Worm (Caenorhabditis elegans): Measurements from ENCODE around the gene ZK666.1.

The ZK666.1 gene

DNA sequence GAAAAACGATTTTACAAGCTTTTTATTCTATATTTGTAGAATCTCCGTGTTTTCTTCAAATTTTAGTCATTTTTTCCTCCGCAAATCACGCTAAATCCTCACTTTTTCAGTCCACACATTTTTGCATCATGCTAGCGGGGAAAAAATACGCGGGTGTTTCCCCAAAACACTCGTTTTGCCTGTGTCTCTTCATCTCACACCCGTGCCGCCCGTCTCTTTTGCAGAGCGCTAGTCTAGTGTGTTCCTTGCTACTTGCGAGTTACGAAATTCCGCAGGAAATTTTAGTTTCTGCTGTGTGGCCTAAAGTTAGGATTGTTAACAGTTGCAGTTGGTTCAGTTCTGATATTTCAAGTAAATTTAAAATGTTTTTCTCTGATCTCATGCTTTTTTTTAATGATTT, 25.4 kb downstream of the ZK666.1 start (continued):
- TF ChIP-seq nhr-67 (tag; optimal IDR thresholded peaks at IDR 0.05) (no peak), nhr-11 (tag; optimal IDR thresholded peaks at IDR 0.05) (no peak), aly-2 (tag; optimal IDR thresholded peaks at IDR 0.05) (no peak), snpc-4 (tag; optimal IDR thresholded peaks at IDR 0.05) (no peak), ceh-28 (tag; optimal IDR thresholded peaks at IDR 0.05) (no peak), nfya-1 (tag; optimal IDR thresholded peaks at IDR 0.05; ENCODE audit: insufficient read depth) (peak; percentile 25), nhr-77 (tag; optimal IDR thresholded peaks at IDR 0.05) (no peak), ama-1 (optimal IDR thresholded peaks at IDR 0.05) (peak; percentile 1), mml-1 (tag; optimal IDR thresholded peaks at IDR 0.05) (no peak), ceh-9 (tag; optimal IDR thresholded peaks at IDR 0.05) (no peak), jun-1 (tag; optimal IDR thresholded peaks at IDR 0.05) (no peak), R02D3.7 (tag; optimal IDR thresholded peaks at IDR 0.05) (no peak)

- peak; percentile 14 for TF ChIP-seq egl-5 (tag; optimal IDR thresholded peaks at IDR 0.05)
- peak; percentile 1 for TF ChIP-seq lin-15B (tag; optimal IDR thresholded peaks at IDR 0.05)
- TF ChIP-seq pha-4 (tag; optimal IDR thresholded peaks at IDR 0.05), result peak; percentile 83
- no peak for TF ChIP-seq nhr-25 (tag; optimal IDR thresholded peaks at IDR 0.05)
These were observed 26.0 kb downstream of the ZK666.1 start for ce11 chrII:10444971-10445707.

DNA sequence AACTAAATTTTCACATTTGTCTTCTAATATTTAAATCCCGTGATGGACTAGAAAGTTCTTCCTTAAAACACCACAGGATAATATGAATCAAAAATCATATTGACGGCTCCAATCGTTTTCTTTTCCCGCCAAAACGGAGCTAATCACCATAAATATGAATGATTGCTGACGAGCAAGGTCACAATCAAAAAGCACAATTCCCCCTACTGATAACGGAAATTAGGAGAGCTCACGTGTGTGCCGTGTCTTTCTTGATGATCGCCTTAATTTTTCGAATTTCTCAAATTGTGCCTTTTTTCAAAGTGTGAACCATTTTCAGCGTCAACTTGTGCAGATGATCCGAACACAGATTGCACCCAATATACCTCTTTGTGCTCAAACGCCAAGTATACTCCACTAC, 27.2 kb downstream of the ZK666.1 start:
- TF ChIP-seq pqm-1 (tag; optimal IDR thresholded peaks at IDR 0.05), result peak; percentile 72
- peak; percentile 83 for TF ChIP-seq elt-2 (tag; optimal IDR thresholded peaks at IDR 0.05)
- TF ChIP-seq jun-1 (tag; optimal IDR thresholded peaks at IDR 0.05), result no peak
- TF ChIP-seq egl-5 (tag; optimal IDR thresholded peaks at IDR 0.05), result no peak

DNA sequence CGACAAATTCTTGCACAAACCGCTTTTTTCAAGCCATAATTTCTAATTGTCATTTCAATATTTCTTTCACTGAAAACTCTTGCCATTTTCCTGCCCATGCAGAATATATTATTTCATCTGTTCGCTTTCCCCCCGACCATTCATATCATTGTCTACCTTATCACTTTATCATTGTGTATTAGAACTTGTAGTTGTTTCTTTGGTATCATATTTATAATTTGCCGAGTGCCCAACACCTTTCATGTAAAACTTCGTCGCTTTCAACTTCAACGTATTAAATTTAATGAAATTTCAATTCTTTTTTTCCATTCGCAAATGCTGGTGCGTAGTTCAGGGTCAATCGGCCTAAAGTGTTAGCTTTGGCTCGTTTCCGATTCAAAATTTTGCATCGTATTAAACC, 28.3 kb downstream of the ZK666.1 start, which contains the start of gene ZK673.1:
ZK673.1 (plus strand) TSS at position 301 of the 400 bp plus-strand sequence.
- TF ChIP-seq elt-2 (tag; optimal IDR thresholded peaks at IDR 0.05), result peak; percentile 2

DNA sequence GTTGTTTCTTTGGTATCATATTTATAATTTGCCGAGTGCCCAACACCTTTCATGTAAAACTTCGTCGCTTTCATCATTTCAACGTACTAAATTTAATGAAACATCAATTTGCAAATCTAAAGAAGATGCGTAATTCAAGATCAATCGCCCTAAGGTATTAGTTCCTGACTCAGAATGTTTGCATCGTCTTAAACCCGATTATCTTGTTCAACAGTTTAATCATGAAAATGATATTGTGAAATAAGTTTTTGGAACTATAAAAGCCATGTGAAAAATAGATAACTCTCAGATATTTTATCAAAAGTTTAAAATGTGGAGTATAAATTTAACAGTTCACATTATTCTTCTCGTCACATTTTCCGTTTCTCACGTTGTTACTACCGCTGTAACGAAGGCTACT, 31.2 kb downstream of the ZK666.1 start, which contains the start of gene E04D5.4:
E04D5.4 (plus strand) TSS at position 301 of the 400 bp plus-strand sequence.
- TF ChIP-seq hmg-11 (tag; optimal IDR thresholded peaks at IDR 0.05) (no peak), egl-27 (tag; optimal IDR thresholded peaks at IDR 0.05) (no peak), elt-1 (tag; optimal IDR thresholded peaks at IDR 0.05) (no peak), fkh-10 (GFP tag; optimal IDR thresholded peaks at IDR 0.05) (no peak), daf-12 (tag; optimal IDR thresholded peaks at IDR 0.05) (no peak), aly-2 (tag; optimal IDR thresholded peaks at IDR 0.05) (no peak), nhr-67 (tag; optimal IDR thresholded peaks at IDR 0.05) (no peak), R02D3.7 (tag; optimal IDR thresholded peaks at IDR 0.05) (no peak), ama-1 (optimal IDR thresholded peaks at IDR 0.05) (no peak), lsy-12 (tag; optimal IDR thresholded peaks at IDR 0.05) (no peak), nhr-28 (tag; optimal IDR thresholded peaks at IDR 0.05) (no peak), skn-1 (tag; optimal IDR thresholded peaks at IDR 0.05) (no peak), mml-1 (tag; optimal IDR thresholded peaks at IDR 0.05) (no peak), snpc-4 (tag; optimal IDR thresholded peaks at IDR 0.05) (no peak), ztf-11 (tag; optimal IDR thresholded peaks at IDR 0.05) (no peak), ztf-4 (tag; optimal IDR thresholded peaks at IDR 0.05) (no peak), unc-62 (GFP tag; optimal IDR thresholded peaks at IDR 0.05) (no peak), sea-2 (GFP tag; optimal IDR thresholded peaks at IDR 0.05) (no peak), ceh-28 (tag; optimal IDR thresholded peaks at IDR 0.05) (no peak)

- TF ChIP-seq fkh-2 (tag; optimal IDR thresholded peaks at IDR 0.05), result no peak
- TF ChIP-seq ztf-11 (tag; optimal IDR thresholded peaks at IDR 0.05), result no peak
- TF ChIP-seq egl-5 (tag; optimal IDR thresholded peaks at IDR 0.05), result no peak
- no peak for TF ChIP-seq skn-1 (tag; optimal IDR thresholded peaks at IDR 0.05)
- no peak for TF ChIP-seq nhr-67 (tag; optimal IDR thresholded peaks at IDR 0.05)
- TF ChIP-seq elt-3 (tag; optimal IDR thresholded peaks at IDR 0.05), result no peak
- no peak for TF ChIP-seq eor-1 (tag; optimal IDR thresholded peaks at IDR 0.05)
- TF ChIP-seq sea-2 (GFP tag; optimal IDR thresholded peaks at IDR 0.05), result no peak
- no peak for TF ChIP-seq ceh-28 (tag; optimal IDR thresholded peaks at IDR 0.05)
- no peak for TF ChIP-seq lin-15B (tag; optimal IDR thresholded peaks at IDR 0.05)
These were observed 33.3 kb downstream of the ZK666.1 start for ce11 chrII:10437840-10438239.

Measured in whole organism, L3 larva.